Fruit fly (Drosophila melanogaster) whole organism, prepupa: ENCODE data around the gene COX5B.

Experiments
- CG10669 ChIP-seq: fragments of 200-800 bp; sonication (Bioruptor generic); optimal IDR thresholded peaks from 3 replicates; lab custom pipeline; 2018; ENCODE audit warnings: missing biosample characterization, mild to moderate bottlenecking, missing genetic modification characterization, moderate library complexity
- CG11294 ChIP-seq: fragments of 200-800 bp; sonication (Bioruptor generic); IDR thresholded peaks from 2 replicates; pipeline ENCODE4 v1.3.6; 2022; ENCODE audit warnings: missing biosample characterization, missing genetic modification characterization
- CG11762 ChIP-seq: fragments of 200-800 bp; sonication (Bioruptor generic); optimal IDR thresholded peaks from 3 replicates; lab custom pipeline; 2016; ENCODE audit warnings: missing biosample characterization, missing genetic modification characterization; ENCODE audit not compliant: insufficient read depth
- CG15336 ChIP-seq: fragments of 200-800 bp; sonication (Bioruptor generic); IDR thresholded peaks from 2 replicates; pipeline ENCODE4 v1.3.6; 2022; ENCODE audit warnings: missing biosample characterization, missing genetic modification characterization
- CG3032 ChIP-seq: fragments of 200-800 bp; optimal IDR thresholded peaks from 2 replicates; lab custom pipeline; 2019; ENCODE audit warnings: missing biosample characterization, mild to moderate bottlenecking, missing genetic modification characterization, moderate library complexity
- CG31627 ChIP-seq: fragments of 200-800 bp; sonication (Bioruptor generic); optimal IDR thresholded peaks from 3 replicates; lab custom pipeline; 2016; ENCODE audit warnings: missing biosample characterization, missing genetic modification characterization
- CG32006 ChIP-seq: fragments of 200-800 bp; sonication (Bioruptor generic); optimal IDR thresholded peaks from 3 replicates; lab custom pipeline; 2017; ENCODE audit warnings: missing biosample characterization, mild to moderate bottlenecking, missing genetic modification characterization
- CG34406 ChIP-seq: fragments of 200-800 bp; sonication (Bioruptor generic); optimal IDR thresholded peaks from 3 replicates; lab custom pipeline; 2016; ENCODE audit warnings: missing biosample characterization, missing genetic modification characterization
- CG3919 ChIP-seq: fragments of 200-800 bp; sonication (Bioruptor generic); optimal IDR thresholded peaks from 3 replicates; lab custom pipeline; 2016; ENCODE audit warnings: missing biosample characterization, missing genetic modification characterization
- CG4318 ChIP-seq: fragments of 200-800 bp; sonication (Bioruptor generic); optimal IDR thresholded peaks from 3 replicates; lab custom pipeline; 2017; ENCODE audit warnings: missing biosample characterization, mild to moderate bottlenecking, missing genetic modification characterization
- CG6808 ChIP-seq: fragments of 200-800 bp; sonication (Bioruptor generic); optimal IDR thresholded peaks from 3 replicates; lab custom pipeline; 2017; ENCODE audit warnings: missing biosample characterization, missing genetic modification characterization, mild to moderate bottlenecking, moderate library complexity, missing genetic modification reagents
- CG7368 ChIP-seq: fragments of 200-800 bp; sonication (Bioruptor generic); optimal IDR thresholded peaks from 3 replicates; lab custom pipeline; 2016; ENCODE audit warnings: missing biosample characterization, missing genetic modification characterization
- CG8119 ChIP-seq: fragments of 200-800 bp; sonication (Bioruptor generic); IDR thresholded peaks from 3 replicates; pipeline ENCODE4 v1.3.6; 2022; ENCODE audit warnings: missing biosample characterization, missing genetic modification characterization
- CG8319 ChIP-seq: fragments of 200-800 bp; sonication (Bioruptor generic); optimal IDR thresholded peaks from 3 replicates; lab custom pipeline; 2016; ENCODE audit warnings: missing biosample characterization, missing genetic modification characterization
- Eip78C ChIP-seq: fragments of 200-800 bp; sonication (Bioruptor generic); peaks from one replicate; lab custom pipeline; 2016; ENCODE audit warnings: missing biosample characterization, missing genetic modification characterization
- Eip93F ChIP-seq: fragments of 200-800 bp; sonication (Bioruptor generic); optimal IDR thresholded peaks from 2 replicates; lab custom pipeline; 2016; ENCODE audit warnings: missing biosample characterization, mild to moderate bottlenecking, missing genetic modification characterization
- Ets96B ChIP-seq: fragments of 200-800 bp; optimal IDR thresholded peaks from 2 replicates; lab custom pipeline; 2019; ENCODE audit warnings: missing biosample characterization, mild to moderate bottlenecking, missing genetic modification characterization, moderate library complexity
- Gug ChIP-seq: fragments of 200-800 bp; sonication (Bioruptor generic); IDR thresholded peaks from 2 replicates; pipeline ENCODE4 v1.3.6; 2022; ENCODE audit warnings: missing biosample characterization, missing genetic modification characterization
- Hr4 ChIP-seq: fragments of 200-800 bp; sonication (Bioruptor generic); optimal IDR thresholded peaks from 3 replicates; lab custom pipeline; 2016; ENCODE audit warnings: missing biosample characterization, missing genetic modification characterization
- Lpt ChIP-seq: fragments of 200-800 bp; sonication (Bioruptor generic); optimal IDR thresholded peaks from 3 replicates; lab custom pipeline; 2016; ENCODE audit warnings: missing biosample characterization, missing genetic modification characterization
- Sox102F ChIP-seq: fragments of 200-800 bp; sonication (Bioruptor generic); optimal IDR thresholded peaks from 2 replicates; lab custom pipeline; 2016; ENCODE audit warnings: missing biosample characterization, mild to moderate bottlenecking, missing genetic modification characterization
- achi ChIP-seq: fragments of 200-800 bp; sonication (Bioruptor generic); optimal IDR thresholded peaks from 3 replicates; lab custom pipeline; 2016; ENCODE audit warnings: missing biosample characterization, missing genetic modification characterization
- cyc ChIP-seq: fragments of 200-800 bp; sonication (Bioruptor generic); optimal IDR thresholded peaks from 3 replicates; lab custom pipeline; 2016; ENCODE audit warnings: missing biosample characterization, missing genetic modification characterization
- dac ChIP-seq: fragments of 200-800 bp; sonication (Bioruptor generic); optimal IDR thresholded peaks from 2 replicates; lab custom pipeline; 2017; ENCODE audit warnings: missing biosample characterization, mild to moderate bottlenecking, missing genetic modification characterization
- eg ChIP-seq: fragments of 200-800 bp; sonication (Bioruptor generic); IDR thresholded peaks from 3 replicates; pipeline ENCODE4 v1.3.6; 2022; ENCODE audit warnings: missing biosample characterization, missing genetic modification characterization
- fd59A ChIP-seq: fragments of 200-800 bp; sonication (Bioruptor generic); optimal IDR thresholded peaks from 2 replicates; lab custom pipeline; 2017; ENCODE audit warnings: missing biosample characterization, mild to moderate bottlenecking, missing genetic modification characterization, missing genetic modification reagents
- fd85E ChIP-seq: fragments of 200-800 bp; sonication (Bioruptor generic); optimal IDR thresholded peaks from 3 replicates; lab custom pipeline; 2016; ENCODE audit warnings: missing biosample characterization, missing genetic modification characterization
- fkh ChIP-seq: fragments of 200-800 bp; sonication (Bioruptor generic); optimal IDR thresholded peaks from 3 replicates; lab custom pipeline; 2017; ENCODE audit warnings: missing biosample characterization, mild to moderate bottlenecking, missing genetic modification characterization, moderate library complexity
- lz ChIP-seq: fragments of 200-800 bp; sonication (Bioruptor generic); optimal IDR thresholded peaks from 3 replicates; lab custom pipeline; 2016; ENCODE audit warnings: missing biosample characterization, missing genetic modification characterization
- spab ChIP-seq: fragments of 200-800 bp; sonication (Bioruptor generic); optimal IDR thresholded peaks from 2 replicates; lab custom pipeline; 2017; ENCODE audit warnings: missing biosample characterization, mild to moderate bottlenecking, missing genetic modification characterization, missing genetic modification reagents
- ss ChIP-seq, 2 experiments: fragments of 200-800 bp; sonication (Bioruptor generic); optimal IDR thresholded peaks; 2 replicates in 1 of 2; 3 replicates in 1 of 2; lab custom pipeline; 2017 to 2018; ENCODE audit warnings: mild to moderate bottlenecking in 2 of 2, missing biosample characterization in 2 of 2, missing genetic modification characterization in 2 of 2, moderate library complexity in 1 of 2
- svp ChIP-seq: fragments of 200-800 bp; sonication (Bioruptor generic); peaks from one replicate; lab custom pipeline; 2016; ENCODE audit warnings: missing biosample characterization, missing genetic modification characterization
- vri ChIP-seq: fragments of 200-800 bp; sonication (Bioruptor generic); optimal IDR thresholded peaks from 3 replicates; lab custom pipeline; 2016; ENCODE audit warnings: missing biosample characterization, mild to moderate bottlenecking, missing genetic modification characterization

Gene COX5B

DNA sequence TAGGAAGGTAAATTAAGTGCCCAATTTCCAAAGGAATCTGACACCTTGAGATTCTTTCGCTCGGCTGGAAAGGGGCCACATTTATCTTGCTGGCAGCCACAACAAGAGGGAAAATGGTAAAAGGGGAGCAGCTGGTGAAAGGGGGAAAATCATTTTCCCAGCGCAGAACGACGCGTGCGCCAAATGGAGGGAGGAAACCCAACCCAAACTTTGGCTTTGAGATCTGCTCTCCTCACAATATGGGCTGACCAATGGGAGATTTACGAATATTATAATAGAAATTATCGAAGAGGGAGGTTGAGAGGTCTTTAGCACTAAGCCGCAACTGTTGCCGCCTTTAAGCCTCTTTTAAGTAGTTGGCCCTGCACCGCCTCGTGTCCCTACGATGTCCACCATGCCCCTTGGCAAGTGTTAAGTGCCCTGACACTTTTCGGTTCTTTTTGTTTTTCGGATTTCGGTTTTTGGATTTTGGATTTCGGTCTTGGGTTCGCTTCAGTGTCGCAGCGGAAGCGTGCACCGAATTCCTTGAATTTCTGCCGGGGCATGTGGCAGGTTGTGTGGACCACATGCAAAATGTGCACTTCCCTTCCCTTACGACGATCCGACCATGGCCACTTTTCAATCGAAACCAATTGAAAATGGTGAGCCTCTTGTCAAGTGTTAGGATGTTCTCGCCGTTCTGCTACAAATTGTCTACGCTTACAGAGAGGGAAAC is 25.5 kb upstream of the COX5B start:
- TF ChIP-seq Eip78C (GFP tag; lab: Kevin White, UChicago) (peak; percentile 17), lz (GFP tag; lab: Kevin White, UChicago) (no peak)

DNA sequence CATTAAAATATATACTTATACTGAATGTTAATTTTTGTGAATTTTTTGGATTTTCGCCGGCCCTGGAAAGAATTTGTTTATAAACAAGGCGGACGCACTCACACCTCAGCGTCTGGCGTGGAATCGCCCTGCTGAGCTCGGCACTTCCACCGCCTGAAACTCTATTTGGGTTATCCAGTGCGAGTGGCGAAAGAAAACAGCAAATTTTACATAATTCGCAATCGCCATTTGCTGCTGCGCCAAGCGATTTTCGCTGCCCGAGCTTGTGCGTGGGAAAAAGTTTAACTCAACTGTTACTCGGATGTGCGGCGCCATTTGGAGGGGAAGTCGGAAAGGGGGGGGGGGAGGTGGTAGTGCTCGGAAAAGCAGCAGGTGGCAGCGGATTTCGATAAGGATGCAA is 24.6 kb upstream of the COX5B start:
- no peak for TF ChIP-seq CG15336 (GFP tag; lab: Robert Waterston, UW)
- TF ChIP-seq CG8319, result no peak
- no peak for TF ChIP-seq CG34406 (GFP tag; lab: Kevin White, UChicago)
- no peak for TF ChIP-seq Ets96B
- no peak for TF ChIP-seq achi (GFP tag; lab: Kevin White, UChicago)
- TF ChIP-seq CG7368 (GFP tag; lab: Kevin White, UChicago), result no peak
- TF ChIP-seq Hr4 (GFP tag; lab: Kevin White, UChicago), result no peak
- TF ChIP-seq Eip78C (GFP tag; lab: Kevin White, UChicago), result no peak
- TF ChIP-seq eg (GFP tag; lab: Robert Waterston, UW), result no peak
- TF ChIP-seq CG31627 (GFP tag; lab: Kevin White, UChicago), result no peak
- no peak for TF ChIP-seq spab (GFP tag; lab: Kevin White, UChicago)
- TF ChIP-seq svp (GFP tag; lab: Kevin White, UChicago), result no peak
- no peak for TF ChIP-seq fd85E (GFP tag; lab: Kevin White, UChicago)
- TF ChIP-seq CG3032 (tag; lab: Kevin White, UChicago), result no peak
- TF ChIP-seq CG11762 (GFP tag; lab: Kevin White, UChicago), result no peak

- no peak for TF ChIP-seq Gug (GFP tag; lab: Robert Waterston, UW)
- no peak for TF ChIP-seq Sox102F (GFP tag; lab: Kevin White, UChicago)
- TF ChIP-seq ss (GFP tag; optimal IDR thresholded peaks at IDR 0.05; lab: Kevin White, UChicago), result peak in 1 of 2 experiments; percentile 96
- TF ChIP-seq vri (GFP tag; lab: Kevin White, UChicago), result no peak
- no peak for TF ChIP-seq lz (GFP tag; lab: Kevin White, UChicago)
- no peak for TF ChIP-seq CG8119 (GFP tag; lab: Robert Waterston, UW)
- no peak for TF ChIP-seq Lpt
- TF ChIP-seq CG11294 (GFP tag; lab: Robert Waterston, UW), result no peak
These were observed 23.9 kb upstream of the COX5B start for dm6 chr2L:6533719-6534118.

DNA sequence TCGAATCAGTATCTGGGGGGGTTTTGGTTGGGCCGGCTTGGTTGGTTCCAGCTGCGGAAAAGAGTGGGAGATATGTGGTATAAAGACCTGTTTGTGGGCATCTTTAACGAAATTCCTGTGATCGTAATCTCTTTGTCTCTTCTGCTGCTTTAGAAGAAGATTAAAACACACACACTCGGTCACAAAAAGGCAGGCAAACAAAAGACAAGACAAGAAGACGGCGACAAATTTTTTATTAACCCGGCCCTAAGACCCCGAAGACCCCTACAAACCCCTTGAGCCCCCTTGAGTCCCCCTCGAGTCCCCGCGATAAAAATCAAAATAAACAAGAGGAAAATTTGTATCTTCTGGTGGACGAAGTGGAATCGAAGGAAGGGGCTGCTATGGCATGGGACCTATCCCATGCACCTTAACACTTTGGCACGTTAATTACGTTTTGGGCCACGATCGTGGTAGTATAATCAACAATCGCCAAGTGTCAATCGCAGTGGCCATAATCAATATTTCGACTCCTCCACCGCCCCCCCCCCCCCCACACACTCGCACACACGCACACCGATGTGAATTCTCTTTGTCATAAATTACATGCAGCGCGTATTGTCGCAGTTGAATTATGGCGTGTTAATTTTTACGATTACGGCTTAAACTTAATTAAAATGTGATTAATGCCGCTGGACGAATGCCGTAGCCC is 23.3 kb upstream of the COX5B start:
- TF ChIP-seq Eip93F (GFP tag; lab: Kevin White, UChicago) (no peak), ss (GFP tag; optimal IDR thresholded peaks at IDR 0.05; lab: Kevin White, UChicago) (peak in 1 of 2 experiments; percentile 52), fkh (peak; percentile 55)

DNA sequence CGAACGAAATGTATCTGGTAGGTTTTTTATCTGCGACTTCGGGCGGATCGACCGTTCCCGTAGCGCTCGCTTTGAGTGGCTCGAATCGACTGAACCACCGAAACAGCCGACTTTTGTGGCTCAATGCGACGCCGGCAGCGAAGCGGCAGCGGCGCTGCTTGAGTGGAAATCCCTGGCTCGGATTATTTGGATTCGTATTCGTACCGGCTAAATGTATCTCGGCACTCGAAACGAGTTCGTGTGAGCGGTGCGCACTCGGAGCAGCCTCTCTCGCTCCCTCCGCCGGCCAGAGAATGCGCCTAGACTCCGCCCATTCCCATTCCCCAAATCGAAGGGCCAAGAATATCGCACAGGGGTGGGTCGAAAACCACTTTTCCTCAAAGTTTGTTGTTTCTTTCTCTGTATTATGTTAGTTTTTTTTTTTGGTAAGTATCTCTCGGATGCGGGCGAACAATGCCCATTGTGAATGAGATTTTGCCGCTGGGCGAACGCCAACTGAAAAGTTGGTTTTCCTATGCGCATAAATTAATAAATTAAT is 21.5 kb upstream of the COX5B start:
- TF ChIP-seq Sox102F (GFP tag; lab: Kevin White, UChicago) (no peak), lz (GFP tag; lab: Kevin White, UChicago) (no peak), dac (GFP tag; lab: Kevin White, UChicago) (no peak), CG11762 (GFP tag; lab: Kevin White, UChicago) (no peak), CG6808 (no peak), CG4318 (GFP tag; lab: Kevin White, UChicago) (no peak), CG8319 (no peak), eg (GFP tag; lab: Robert Waterston, UW) (peak; percentile 27; the same call in 1 of the 3 replicates), Hr4 (GFP tag; lab: Kevin White, UChicago) (no peak), CG32006 (GFP tag; lab: Kevin White, UChicago) (no peak), ss (GFP tag; optimal IDR thresholded peaks at IDR 0.05; lab: Kevin White, UChicago) (peak in 1 of 2 experiments; percentile 32), CG10669 (no peak), cyc (no peak), CG3919 (GFP tag; lab: Kevin White, UChicago) (no peak), fd59A (GFP tag; lab: Kevin White, UChicago) (no peak), svp (GFP tag; lab: Kevin White, UChicago) (peak; percentile 63)
